Fruit fly (Drosophila melanogaster) S2 (cell line): ENCODE data around the gene Ssl1.

Experiments used
- CG8478 ChIP-seq: fragments of >200 bp; optimal IDR thresholded peaks from 2 replicates; lab custom pipeline; 2018
- CTCF ChIP-seq, 2 experiments: fragments of >200 bp; optimal IDR thresholded peaks; 2 replicates each; lab custom pipeline; 2018

Ssl1 gene

dm6 chr3L:22878723-22879343 lies at the start of gene Ssl1, which contains the start of gene Chro:
Gene Ssl1 (plus strand): TSS chr3L:22879089.
Gene Chro (minus strand): TSS chr3L:22878984.
- TF ChIP-seq CTCF (optimal IDR thresholded peaks at IDR 0.05; lab: Kevin White, UChicago) (no peak), CG8478 (no peak)

dm6 chr3L:22830132-22830697 lies 48.7 kb upstream of the Ssl1 start:
- no peak for TF ChIP-seq CTCF (optimal IDR thresholded peaks at IDR 0.05; lab: Kevin White, UChicago)
- TF ChIP-seq CG8478 = no peak

- TF ChIP-seq CTCF (optimal IDR thresholded peaks at IDR 0.05; lab: Kevin White, UChicago) = no peak
- no peak for TF ChIP-seq CG8478
Measured at dm6 chr3L:22835144-22835964, 43.5 kb upstream of the Ssl1 start, which contains the start of gene jim. Gene jim (minus strand): TSS chr3L:22835194.

dm6 chr3L:22836768-22837167 lies 42.1 kb upstream of the Ssl1 start, which contains the start of the genes CG11226 and CG45428:
Gene CG11226 (plus strand): TSS chr3L:22837068.
Gene CG45428 (minus strand): TSS chr3L:22837070.
- TF ChIP-seq CTCF (optimal IDR thresholded peaks at IDR 0.05; lab: Kevin White, UChicago) (no peak), CG8478 (no peak)

dm6 chr3L:22837651-22838614 lies 41.0 kb upstream of the Ssl1 start:
- no peak for TF ChIP-seq CG8478
- no peak for TF ChIP-seq CTCF (optimal IDR thresholded peaks at IDR 0.05; lab: Kevin White, UChicago)

dm6 chr3L:22839243-22839642 lies 39.6 kb upstream of the Ssl1 start:
- no peak for TF ChIP-seq CTCF (optimal IDR thresholded peaks at IDR 0.05; lab: Kevin White, UChicago)
- TF ChIP-seq CG8478 = no peak

- TF ChIP-seq CG8478 = no peak
- TF ChIP-seq CTCF (optimal IDR thresholded peaks at IDR 0.05; lab: Kevin White, UChicago) = no peak
Measured at dm6 chr3L:22839726-22840228, 39.1 kb upstream of the Ssl1 start.

dm6 chr3L:22843094-22843493 lies 35.8 kb upstream of the Ssl1 start:
- no peak for TF ChIP-seq CTCF (optimal IDR thresholded peaks at IDR 0.05; lab: Kevin White, UChicago)
- no peak for TF ChIP-seq CG8478

- no peak for TF ChIP-seq CTCF (optimal IDR thresholded peaks at IDR 0.05; lab: Kevin White, UChicago)
- TF ChIP-seq CG8478 = no peak
Measured at dm6 chr3L:22847679-22848118, 31.2 kb upstream of the Ssl1 start.

- TF ChIP-seq CTCF (optimal IDR thresholded peaks at IDR 0.05; lab: Kevin White, UChicago) (no peak), CG8478 (no peak)
Measured at dm6 chr3L:22848940-22849339, 29.9 kb upstream of the Ssl1 start.

- TF ChIP-seq CG8478 (no peak), CTCF (optimal IDR thresholded peaks at IDR 0.05; lab: Kevin White, UChicago) (no peak)
Measured at dm6 chr3L:22851172-22852128, 27.4 kb upstream of the Ssl1 start.

- no peak for TF ChIP-seq CTCF (optimal IDR thresholded peaks at IDR 0.05; lab: Kevin White, UChicago)
- TF ChIP-seq CG8478 = no peak
Measured at dm6 chr3L:22853412-22853811, 25.5 kb upstream of the Ssl1 start, which contains the start of gene CG32462. Gene CG32462 (minus strand): TSS chr3L:22853512.

- TF ChIP-seq CTCF (optimal IDR thresholded peaks at IDR 0.05; lab: Kevin White, UChicago) = no peak
- no peak for TF ChIP-seq CG8478
Measured at dm6 chr3L:22856009-22856477, 22.8 kb upstream of the Ssl1 start, which contains the start of gene CG32459. Gene CG32459 (minus strand): TSS chr3L:22856059.
